Fruit fly (Drosophila melanogaster): Measurements from ENCODE around the gene CG2926.

CG2926 gene

dm6 chr3R:5562956-5563355, 25.2 kb downstream of the CG2926 start:
- no peak for TF ChIP-seq nerfin-2 (GFP tag; IDR thresholded peaks at IDR 0.05; ENCODE audit: partially characterized antibody)
- TF ChIP-seq CG9727 (GFP tag; optimal IDR thresholded peaks at IDR 0.05) = no peak
- TF ChIP-seq crol (GFP tag; IDR thresholded peaks at IDR 0.05) = 0 out of 2 replicates have a peak, but pooled peaks have one; percentile 24
- TF ChIP-seq oc (tag; optimal IDR thresholded peaks at IDR 0.05) = no peak
- TF ChIP-seq br (optimal IDR thresholded peaks at IDR 0.05) = no peak
- TF ChIP-seq ro (GFP tag; IDR thresholded peaks at IDR 0.05) = no peak
- peak; percentile 61 for TF ChIP-seq Med (GFP tag)
- TF ChIP-seq schlank (tag; optimal IDR thresholded peaks at IDR 0.05) = no peak
- no peak for TF ChIP-seq pita (GFP tag; optimal IDR thresholded peaks at IDR 0.05)
- TF ChIP-seq Chrac-16 (GFP tag; optimal IDR thresholded peaks at IDR 0.05) = no peak
- TF ChIP-seq vfl (GFP tag; optimal IDR thresholded peaks at IDR 0.05) = no peak
- TF ChIP-seq Atf-2 (GFP tag; optimal IDR thresholded peaks at IDR 0.05) = no peak
- no peak for TF ChIP-seq zf30C (GFP tag; optimal IDR thresholded peaks at IDR 0.05)
- TF ChIP-seq lov (optimal IDR thresholded peaks at IDR 0.05) = no peak
- 0 out of 3 replicates have a peak, but pooled peaks have one; percentile 29 for TF ChIP-seq lov (GFP tag; IDR thresholded peaks at IDR 0.05)
- no peak for TF ChIP-seq CG10462 (GFP tag; optimal IDR thresholded peaks at IDR 0.05)
- TF ChIP-seq CG17385 (GFP tag; optimal IDR thresholded peaks at IDR 0.05) = peak; percentile 13
- no peak for TF ChIP-seq sim (GFP tag; IDR thresholded peaks at IDR 0.05)
- TF ChIP-seq aop (GFP tag; IDR thresholded peaks at IDR 0.05) = no peak
- TF ChIP-seq CG3281 (GFP tag; optimal IDR thresholded peaks at IDR 0.05) = no peak
- TF ChIP-seq CG16813 (GFP tag; IDR thresholded peaks at IDR 0.05; ENCODE audit: partially characterized antibody) = no peak
- no peak for TF ChIP-seq dimm (GFP tag; IDR thresholded peaks at IDR 0.05)
- 0 out of 3 replicates have a peak, but pooled peaks have one; percentile 28 for TF ChIP-seq sr (GFP tag; IDR thresholded peaks at IDR 0.05)

- TF ChIP-seq ara (GFP tag; IDR thresholded peaks at IDR 0.05) = no peak
- TF ChIP-seq Ets65A (GFP tag) = no peak
- TF ChIP-seq Dp (GFP tag; optimal IDR thresholded peaks at IDR 0.05) = peak; percentile 57
- peak; percentile 53 for TF ChIP-seq sens (GFP tag)
- TF ChIP-seq corto (GFP tag; optimal IDR thresholded peaks at IDR 0.05) = no peak
- TF ChIP-seq CG5180 (GFP tag; optimal IDR thresholded peaks at IDR 0.05) = no peak
- TF ChIP-seq CG2116 (GFP tag; optimal IDR thresholded peaks at IDR 0.05) = peak; percentile 23
- no peak for TF ChIP-seq CG32532 (GFP tag; IDR thresholded peaks at IDR 0.05)
- TF ChIP-seq CG13287 (GFP tag; IDR thresholded peaks at IDR 0.05; ENCODE audit: partially characterized antibody) = no peak
- no peak for TF ChIP-seq CHES-1-like (GFP tag; optimal IDR thresholded peaks at IDR 0.05)
- TF ChIP-seq dan (GFP tag; IDR thresholded peaks at IDR 0.05) = no peak
- no peak for TF ChIP-seq Sox100B (GFP tag; optimal IDR thresholded peaks at IDR 0.05)
- no peak for TF ChIP-seq Doc2 (GFP tag; IDR thresholded peaks at IDR 0.05)
- peak; percentile 77 for TF ChIP-seq E2f2 (GFP tag; IDR thresholded peaks at IDR 0.05)
- TF ChIP-seq Sry-δ (GFP tag; optimal IDR thresholded peaks at IDR 0.05) = peak; percentile 29
- no peak for TF ChIP-seq CG11247 (GFP tag; IDR thresholded peaks at IDR 0.05)
- TF ChIP-seq CG9797 (GFP tag; optimal IDR thresholded peaks at IDR 0.05) = peak; percentile 27
- no peak for TF ChIP-seq Lpt (GFP tag; optimal IDR thresholded peaks at IDR 0.05)
- TF ChIP-seq gfzf (GFP tag; optimal IDR thresholded peaks at IDR 0.05) = peak; percentile 54
- no peak for TF ChIP-seq az2 (GFP tag; optimal IDR thresholded peaks at IDR 0.05)
- peak; percentile 7 for TF ChIP-seq pzg (GFP tag; optimal IDR thresholded peaks at IDR 0.05)
- TF ChIP-seq Antp (GFP tag; optimal IDR thresholded peaks at IDR 0.05) = no peak
- TF ChIP-seq Dref (GFP tag; IDR thresholded peaks at IDR 0.05) = peak; percentile 45
- no peak for TF ChIP-seq so (GFP tag; IDR thresholded peaks at IDR 0.05)
- 0 out of 3 replicates have a peak, but pooled peaks have one; percentile 11 for TF ChIP-seq Doc3 (GFP tag; IDR thresholded peaks at IDR 0.05; ENCODE audit: partially characterized antibody)
- TF ChIP-seq CkIIα-i1 (GFP tag; IDR thresholded peaks at IDR 0.05) = no peak
- TF ChIP-seq gro (GFP tag; optimal IDR thresholded peaks at IDR 0.05) = no peak
- peak; percentile 27; the same call in 1 of the 3 replicates for TF ChIP-seq Opbp (GFP tag; IDR thresholded peaks at IDR 0.05; ENCODE audit: partially characterized antibody)
- TF ChIP-seq CG18599 (GFP tag; optimal IDR thresholded peaks at IDR 0.05) = no peak
- 0 out of 2 replicates have a peak, but pooled peaks have one; percentile 9 for TF ChIP-seq Scr (GFP tag; IDR thresholded peaks at IDR 0.05; ENCODE audit: partially characterized antibody)
These were observed 33.3 kb downstream of the CG2926 start, which contains the start of gene Snm1 for dm6 chr3R:5554852-5555251. Gene Snm1, plus strand, starts transcription at chr3R:5555084.
